Fruit fly (Drosophila melanogaster): ENCODE data around the gene CG7886.
A peak's percentile ranks its signal among the peaks of the same experiment; 100 is the strongest.

The CG7886 gene

dm6 chr3R:14608892-14609692 lies 33.3 kb downstream of the CG7886 start, which contains the start of gene CG14853 (continued):
- TF ChIP-seq CG13296 (GFP tag; optimal IDR thresholded peaks at IDR 0.05) (peak; percentile 79), crol (GFP tag; IDR thresholded peaks at IDR 0.05) (no peak), Hr39 (optimal IDR thresholded peaks at IDR 0.05) (no peak), Elba2 (GFP tag; optimal IDR thresholded peaks at IDR 0.05) (no peak), Lim3 (GFP tag; IDR thresholded peaks at IDR 0.05) (no peak), Spps (tag; optimal IDR thresholded peaks at IDR 0.05) (no peak), aop (GFP tag; IDR thresholded peaks at IDR 0.05) (peak; percentile 49; the same call in 1 of the 2 replicates), so (GFP tag; IDR thresholded peaks at IDR 0.05) (peak; percentile 68; the same call in 2 of the 3 replicates), Rfx (GFP tag; IDR thresholded peaks at IDR 0.05) (peak; percentile 4; the same call in 1 of the 2 replicates), CG7963 (GFP tag; IDR thresholded peaks at IDR 0.05; ENCODE audit: partially characterized antibody) (no peak), onecut (GFP tag; IDR thresholded peaks at IDR 0.05) (peak; percentile 58), CkIIα-i1 (GFP tag; IDR thresholded peaks at IDR 0.05) (no peak), CG17359 (tag; optimal IDR thresholded peaks at IDR 0.05) (peak; percentile 84), CG5180 (GFP tag; optimal IDR thresholded peaks at IDR 0.05) (peak; percentile 58), NK7.1 (GFP tag; optimal IDR thresholded peaks at IDR 0.05) (peak; percentile 3), odd (GFP tag; optimal IDR thresholded peaks at IDR 0.05) (peak; percentile 79), CG2116 (GFP tag; optimal IDR thresholded peaks at IDR 0.05) (peak; percentile 53), grau (tag; optimal IDR thresholded peaks at IDR 0.05) (peak; percentile 92), da (GFP tag; optimal IDR thresholded peaks at IDR 0.05) (no peak), CG15479 (GFP tag; optimal IDR thresholded peaks at IDR 0.05) (peak; percentile 1), chif (GFP tag; optimal IDR thresholded peaks at IDR 0.05) (peak; percentile 4 to 14), CG18619 (GFP tag; optimal IDR thresholded peaks at IDR 0.05) (peak; percentile 73), CG3726 (GFP tag; IDR thresholded peaks at IDR 0.05) (no peak), shn (GFP tag; optimal IDR thresholded peaks at IDR 0.05) (peak; percentile 9), CG32772 (GFP tag; IDR thresholded peaks at IDR 0.05) (peak; percentile 48), CG8359 (GFP tag; optimal IDR thresholded peaks at IDR 0.05; ENCODE audit: borderline replicate concordance) (peak; percentile 32), unpg (GFP tag; optimal IDR thresholded peaks at IDR 0.05) (peak; percentile 65), Nf-YB (GFP tag; optimal IDR thresholded peaks at IDR 0.05) (peak; percentile 73), H2.0 (GFP tag; IDR thresholded peaks at IDR 0.05) (peak; percentile 75), croc (GFP tag; conservative IDR thresholded peaks at IDR 0.05) (peak; percentile 66), CG13123 (GFP tag; optimal IDR thresholded peaks at IDR 0.05) (peak; percentile 33), CG8924 (tag; optimal IDR thresholded peaks at IDR 0.05) (peak; percentile 89), CHES-1-like (GFP tag; optimal IDR thresholded peaks at IDR 0.05) (peak; percentile 3), fd64A (GFP tag; optimal IDR thresholded peaks at IDR 0.05) (peak; percentile 85), ab (GFP tag; optimal IDR thresholded peaks at IDR 0.05) (no peak), CG4404 (GFP tag; IDR thresholded peaks at IDR 0.05) (no peak), Xrp1 (GFP tag; IDR thresholded peaks at IDR 0.05) (peak; percentile 84), CG4424 (GFP tag; optimal IDR thresholded peaks at IDR 0.05) (peak; percentile 60), C15 (GFP tag; IDR thresholded peaks at IDR 0.05) (no peak), ham (GFP tag; IDR thresholded peaks at IDR 0.05) (no peak), gcm (GFP tag; optimal IDR thresholded peaks at IDR 0.05) (peak; percentile 71), CG12769 (tag; optimal IDR thresholded peaks at IDR 0.05) (no peak), tna (GFP tag; IDR thresholded peaks at IDR 0.05; ENCODE audit: partially characterized antibody) (no peak), CG33557 (GFP tag; optimal IDR thresholded peaks at IDR 0.05) (peak; percentile 25), Dek (tag; optimal IDR thresholded peaks at IDR 0.05) (peak; percentile 77), CG8290 (GFP tag; optimal IDR thresholded peaks at IDR 0.05) (peak; percentile 15), CG8290 (tag; optimal IDR thresholded peaks at IDR 0.05) (peak; percentile 50 to 82), hb (GFP tag; IDR thresholded peaks at IDR 0.05; ENCODE audit: partially characterized antibody) (no peak), peb (GFP tag; IDR thresholded peaks at IDR 0.05) (no peak; the same call in 1 of the 2 replicates), cwo (GFP tag; optimal IDR thresholded peaks at IDR 0.05) (peak; percentile 38)

All from whole organism, embryonic.